Worm (Caenorhabditis elegans): Measurements from ENCODE around the gene C49C3.6.

Gene C49C3.6

DNA sequence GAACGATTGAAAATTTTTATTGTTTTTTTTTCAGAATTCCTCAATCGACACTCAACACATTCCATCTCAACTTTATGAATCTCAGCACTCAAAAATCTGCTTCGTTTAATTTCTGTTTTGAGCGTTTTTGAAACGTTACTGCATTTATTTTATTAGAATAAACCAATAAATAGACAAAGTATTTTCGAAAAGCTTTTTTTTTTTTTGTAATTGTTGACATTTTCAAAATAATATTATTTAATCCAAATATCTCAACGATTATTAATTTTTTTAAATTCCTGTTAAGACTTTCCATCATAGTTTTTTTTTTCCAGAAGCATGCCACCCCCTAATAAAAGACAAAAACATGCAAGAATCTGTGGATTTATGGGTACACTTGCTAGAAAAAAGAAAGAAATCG is 934 bp downstream of the C49C3.6 start, which contains the start of gene C49C3.7:
TSS of gene C49C3.7 (plus strand) at position 301 of the 400 bp plus-strand sequence.
- no peak for TF ChIP-seq unc-62 (GFP tag; optimal IDR thresholded peaks at IDR 0.05)

DNA sequence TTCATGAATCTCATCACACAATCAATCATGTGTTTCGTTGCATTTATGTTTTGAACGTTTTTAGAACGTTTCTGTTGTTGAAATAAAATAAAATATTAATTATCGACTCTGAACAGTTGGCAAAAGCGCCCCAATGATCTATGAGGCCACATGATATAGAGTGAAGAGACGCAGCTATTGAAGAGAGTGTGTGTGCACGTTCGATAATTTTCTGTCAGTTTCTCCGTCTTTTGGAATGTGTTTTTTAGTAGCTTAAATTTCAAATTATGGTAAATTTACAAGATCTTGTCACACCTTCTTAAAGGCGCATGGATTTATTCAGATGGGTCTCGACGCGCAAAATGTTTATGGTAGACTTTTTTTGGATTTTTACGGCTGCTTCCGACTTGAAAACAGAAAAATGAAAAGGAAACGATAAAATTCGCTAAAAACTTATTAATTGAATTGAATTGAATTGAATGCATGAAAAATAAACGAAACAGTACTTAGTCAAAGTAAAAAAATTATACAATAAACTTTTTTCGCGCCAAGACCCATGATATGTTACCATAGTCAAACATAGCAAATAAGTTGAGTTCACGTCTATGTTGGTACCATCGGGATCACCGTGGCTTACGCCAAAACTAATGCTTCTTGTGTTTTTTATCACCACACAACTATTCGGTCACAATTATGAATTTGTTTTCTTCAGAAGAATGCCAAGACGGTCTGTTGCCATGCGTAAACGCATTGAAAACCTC is 2.4 kb downstream of the C49C3.6 start, which contains the start of gene C49C3.15:
TSS of gene C49C3.15 (plus strand) at position 690 of the 740 bp plus-strand sequence.
- no peak for TF ChIP-seq unc-62 (GFP tag; optimal IDR thresholded peaks at IDR 0.05)

DNA sequence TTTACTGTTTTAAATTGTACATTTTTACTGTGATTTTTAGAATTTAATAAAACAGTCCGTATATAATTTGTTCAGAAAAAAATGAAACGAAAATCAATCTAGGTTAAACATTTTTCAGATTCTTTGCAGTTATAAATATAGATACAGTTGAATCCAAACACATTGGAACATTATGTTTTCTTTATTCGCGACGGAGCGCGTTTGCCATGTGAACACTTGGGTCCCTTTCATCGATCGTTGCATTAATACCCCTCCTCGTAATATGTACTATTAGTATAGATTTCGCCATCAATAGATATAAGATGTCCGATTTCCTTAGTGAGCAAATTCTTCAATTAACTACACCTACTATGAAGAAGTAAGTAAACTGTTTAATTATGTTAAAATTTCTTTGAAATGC is 3.7 kb downstream of the C49C3.6 start, which contains the start of gene C49C3.8:
TSS of gene C49C3.8 (plus strand) at position 173 of the 400 bp plus-strand sequence.
- TF ChIP-seq unc-62 (GFP tag; optimal IDR thresholded peaks at IDR 0.05), result no peak

DNA sequence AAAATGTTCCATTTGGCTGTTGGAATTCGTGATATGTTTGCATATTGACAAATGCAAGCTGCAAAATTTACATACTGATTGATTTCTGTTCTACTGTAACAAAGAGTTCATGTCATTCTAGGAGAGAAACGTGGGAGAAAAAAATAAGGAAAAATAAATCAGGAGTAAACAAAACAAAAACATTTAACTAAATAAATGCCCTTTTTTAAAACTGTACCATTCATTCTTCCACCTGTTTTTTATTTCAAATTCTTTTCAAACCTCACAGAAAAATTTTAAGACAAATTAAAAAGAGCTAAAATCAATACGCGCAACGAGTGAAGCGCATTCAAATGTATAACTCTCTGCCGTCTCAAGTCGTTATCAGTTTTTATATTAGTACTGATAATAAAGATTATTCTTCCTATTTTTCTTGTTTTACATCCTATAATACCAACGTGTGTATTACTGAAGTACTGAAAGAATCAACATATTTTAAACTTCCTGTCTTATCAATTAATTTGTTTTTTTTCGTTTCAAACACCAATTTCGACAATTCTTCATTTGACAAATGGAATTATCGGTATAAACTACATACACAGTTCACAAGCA is 7.7 kb downstream of the C49C3.6 start, which contains the start of gene C49C3.10:
TSS of gene C49C3.10 (minus strand) at position 51 of the 591 bp plus-strand sequence.
- TF ChIP-seq unc-62 (GFP tag; optimal IDR thresholded peaks at IDR 0.05), result no peak

DNA sequence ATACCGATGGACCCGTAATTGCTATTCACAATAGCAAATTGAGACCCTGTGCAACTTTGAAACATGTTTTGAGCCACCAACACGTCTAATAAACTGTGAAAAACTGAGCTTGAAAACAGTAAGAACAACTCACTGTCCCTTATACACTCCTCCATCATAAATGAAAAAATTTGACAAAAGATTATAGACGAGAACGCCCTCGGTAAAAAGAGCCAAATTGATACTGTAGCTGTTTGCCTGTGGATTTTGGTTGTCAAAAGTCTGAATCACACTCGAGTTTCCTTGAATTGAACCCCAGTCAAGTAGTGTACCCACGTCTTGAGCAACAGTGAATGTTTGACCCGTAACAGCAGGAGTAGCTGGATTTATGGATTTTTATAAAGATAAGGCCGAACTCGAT is 9.7 kb downstream of the C49C3.6 start:
- TF ChIP-seq unc-62 (GFP tag; optimal IDR thresholded peaks at IDR 0.05), result no peak

DNA sequence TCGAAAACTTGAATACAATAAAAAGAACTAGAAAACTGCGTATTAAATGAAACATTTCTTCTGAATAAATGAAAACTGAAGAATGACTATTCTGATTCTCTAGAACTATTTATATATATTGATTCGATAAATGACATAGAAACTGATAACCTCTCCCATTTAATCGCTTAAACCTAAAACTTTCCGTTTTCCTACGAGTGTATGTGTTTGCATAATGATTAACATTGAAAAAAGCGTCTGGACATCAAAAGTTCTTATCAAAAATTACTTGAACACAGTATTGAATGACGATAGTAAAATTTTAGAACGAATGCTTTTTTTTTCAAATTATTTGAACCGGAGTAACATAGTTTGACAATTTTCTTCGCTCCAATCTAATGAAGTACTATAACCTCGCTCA is 10.9 kb downstream of the C49C3.6 start, which contains the start of gene C49C3.9:
TSS of gene C49C3.9 (minus strand) at position 136 of the 400 bp plus-strand sequence.
- TF ChIP-seq unc-62 (GFP tag; optimal IDR thresholded peaks at IDR 0.05), result no peak

DNA sequence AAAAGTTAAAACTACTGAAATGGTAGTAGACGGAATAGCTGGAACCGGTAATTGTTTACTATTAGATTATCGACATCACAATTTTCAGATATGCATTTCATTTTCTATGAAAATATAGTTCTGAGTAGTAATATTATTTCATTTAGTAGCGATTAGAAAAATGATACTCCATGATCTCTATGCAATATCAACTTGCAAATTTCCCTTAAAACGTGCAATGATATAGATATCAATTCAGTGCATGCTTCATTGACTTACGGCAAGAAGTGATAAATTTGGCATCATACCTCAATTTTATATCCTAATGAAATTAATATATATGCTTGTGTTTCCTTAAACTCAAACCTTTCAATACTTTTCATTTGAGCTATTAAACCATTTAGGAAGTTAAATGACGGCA is 11.3 kb downstream of the C49C3.6 start, which contains the start of gene C49C3.21:
TSS of gene C49C3.21 (plus strand) at position 301 of the 400 bp plus-strand sequence.
- no peak for TF ChIP-seq unc-62 (GFP tag; optimal IDR thresholded peaks at IDR 0.05)

DNA sequence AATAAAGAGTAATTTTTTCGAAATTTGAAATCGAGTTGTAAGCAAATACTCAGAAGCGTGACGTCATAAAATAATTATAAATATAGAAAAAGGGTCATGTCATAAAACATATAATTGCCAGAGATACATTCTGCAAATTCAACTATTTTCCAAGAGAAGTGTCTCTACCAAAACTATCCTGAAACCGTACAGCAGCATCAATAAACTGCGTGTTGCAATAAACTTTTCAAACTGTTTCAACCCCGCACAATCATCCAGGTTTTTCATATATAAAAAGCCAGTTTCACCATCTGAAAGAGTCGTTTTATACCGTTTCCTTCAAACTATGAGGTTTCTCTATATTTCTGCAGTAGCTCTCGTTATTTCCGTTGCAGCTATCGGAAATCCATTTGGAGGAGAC is 12.2 kb downstream of the C49C3.6 start, which contains the start of gene C49C3.11:
TSS of gene C49C3.11 (plus strand) at position 301 of the 400 bp plus-strand sequence.
- no peak for TF ChIP-seq unc-62 (GFP tag; optimal IDR thresholded peaks at IDR 0.05)

DNA sequence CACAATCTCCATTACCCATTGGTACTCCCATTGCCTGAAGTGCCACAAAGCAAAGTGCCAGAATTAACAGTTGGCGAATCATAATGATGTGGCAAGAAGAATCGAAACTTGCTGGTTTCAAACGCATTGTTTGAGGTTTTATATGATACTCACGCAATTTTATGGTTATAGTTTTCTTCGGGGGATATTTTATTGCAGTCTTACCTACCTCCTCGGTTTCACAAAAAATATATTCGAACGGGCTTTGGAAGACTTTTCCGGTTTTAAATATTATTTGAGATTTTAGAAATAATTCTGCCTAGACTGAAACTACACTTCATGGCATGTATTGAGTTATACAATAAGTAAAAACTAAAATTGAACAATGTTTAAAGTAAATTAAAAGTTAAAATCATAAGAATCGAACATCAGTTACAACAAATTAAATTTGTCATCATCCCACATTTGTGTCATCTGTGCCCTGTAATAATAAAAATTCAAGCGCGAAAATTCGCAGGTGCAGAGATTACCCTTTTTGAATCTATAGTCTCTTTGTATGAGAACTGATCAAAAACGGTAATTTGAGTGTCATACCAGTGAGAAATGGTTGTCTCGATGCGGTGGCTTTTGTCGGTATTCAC is 15.4 kb downstream of the C49C3.6 start, which contains the start of the genes clec-197 and clec-198:
TSS of gene clec-197 (minus strand) at position 101 of the 620 bp plus-strand sequence.
TSS of gene clec-198 (plus strand) at position 570 of the 620 bp plus-strand sequence.
- TF ChIP-seq unc-62 (GFP tag; optimal IDR thresholded peaks at IDR 0.05), result no peak

DNA sequence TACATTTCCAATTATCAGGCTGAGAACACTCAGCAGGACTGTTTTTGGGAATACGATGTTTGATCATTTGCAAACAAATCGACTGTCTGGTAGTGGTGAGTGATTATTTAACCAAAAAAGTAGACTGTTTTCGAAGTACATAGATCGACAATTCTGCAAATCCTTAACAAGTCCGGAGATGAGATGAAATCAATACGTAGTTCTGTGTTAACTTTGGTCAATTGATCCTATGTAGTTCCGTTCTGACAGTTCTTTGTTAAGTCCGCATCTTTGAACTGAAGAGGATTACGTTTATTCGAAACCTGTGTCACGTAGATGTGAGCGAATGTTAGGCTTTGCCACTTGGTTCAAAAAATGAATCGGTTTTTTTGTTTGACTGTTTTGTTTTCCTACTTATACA is 20.3 kb downstream of the C49C3.6 start, which contains the start of gene clec-199:
TSS of gene clec-199 (plus strand) at position 301 of the 400 bp plus-strand sequence.
- no peak for TF ChIP-seq unc-62 (GFP tag; optimal IDR thresholded peaks at IDR 0.05)

DNA sequence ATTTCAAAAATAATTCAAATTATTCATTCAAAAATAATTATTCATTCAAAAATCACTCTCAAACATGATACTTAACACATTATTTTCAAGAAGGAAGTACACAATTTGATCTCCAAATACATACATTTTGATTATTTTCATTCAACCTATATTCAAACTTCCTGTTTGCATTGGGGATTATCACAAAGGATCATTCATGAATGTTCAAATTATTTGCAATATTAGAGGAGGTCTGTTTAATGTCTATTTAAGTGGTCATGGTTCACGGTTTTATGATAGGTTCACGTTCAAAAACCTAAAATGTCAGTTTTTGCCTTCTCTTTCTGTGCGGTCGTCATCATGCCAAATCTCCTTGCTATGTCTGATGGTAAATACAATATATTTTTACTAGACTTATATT is 29.8 kb downstream of the C49C3.6 start, which contains the start of gene clec-202:
TSS of gene clec-202 (plus strand) at position 301 of the 400 bp plus-strand sequence.
- no peak for TF ChIP-seq unc-62 (GFP tag; optimal IDR thresholded peaks at IDR 0.05)

DNA sequence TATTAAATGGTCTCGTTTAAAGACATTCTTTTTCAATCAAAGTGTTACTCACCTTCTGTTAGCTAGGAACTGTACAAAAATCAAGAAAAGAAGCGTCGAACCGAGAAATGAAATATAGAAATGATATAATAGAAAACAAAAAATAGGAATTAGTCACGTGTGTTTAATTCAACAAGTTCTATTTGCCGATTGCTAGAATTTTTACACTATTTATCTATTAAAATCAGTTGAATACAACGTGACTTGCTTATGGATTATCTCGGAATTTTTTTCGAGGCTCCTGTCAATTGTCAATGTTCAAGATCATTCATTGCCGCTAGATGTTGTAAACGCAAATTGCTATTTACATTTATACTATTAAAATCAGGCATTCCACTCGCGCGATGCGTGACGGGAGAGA is 36.0 kb downstream of the C49C3.6 start, which contains the start of gene zipt-17:
TSS of gene zipt-17 (minus strand) at position 101 of the 400 bp plus-strand sequence.
- no peak for TF ChIP-seq unc-62 (GFP tag; optimal IDR thresholded peaks at IDR 0.05)

DNA sequence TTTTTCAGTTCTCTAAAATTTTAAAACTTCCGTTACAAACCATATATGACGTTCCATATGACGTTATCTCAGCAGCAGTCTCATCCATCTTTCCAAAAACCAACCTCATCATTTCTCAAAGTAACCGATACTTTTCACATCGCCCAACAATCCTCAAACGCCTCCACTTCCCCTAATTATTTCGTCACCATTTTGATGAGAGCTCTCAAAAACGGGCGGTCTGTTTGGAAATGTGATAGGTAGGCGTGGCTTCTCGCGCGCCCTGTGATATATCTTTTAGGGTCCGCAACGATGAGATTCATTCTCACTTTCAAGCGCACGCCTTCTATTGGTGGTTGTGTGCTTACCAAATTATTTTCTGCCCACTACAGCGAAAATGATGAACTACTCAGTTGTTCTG is 37.0 kb downstream of the C49C3.6 start, which contains the start of gene trh-1:
TSS of gene trh-1 (plus strand) at position 301 of the 400 bp plus-strand sequence.
- no peak for TF ChIP-seq unc-62 (GFP tag; optimal IDR thresholded peaks at IDR 0.05)

DNA sequence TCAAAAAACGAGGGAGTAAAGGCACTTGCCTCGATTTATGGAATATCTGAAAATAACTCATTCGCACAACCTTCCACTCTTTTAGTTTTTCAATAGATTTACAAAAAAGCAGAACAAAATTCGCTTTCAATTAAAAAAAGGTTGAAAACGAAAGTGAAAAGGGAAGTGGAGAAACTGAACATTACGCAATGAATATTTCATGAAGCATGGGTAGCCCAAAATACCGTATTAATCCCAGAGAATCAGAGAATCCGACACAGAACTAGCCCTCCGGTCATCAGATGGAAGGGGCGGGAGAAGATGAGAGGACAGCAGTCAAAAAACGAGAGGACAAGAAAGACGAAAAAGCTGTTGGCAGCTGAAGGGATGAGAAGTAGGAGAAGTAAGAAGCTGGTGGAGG is 40.1 kb downstream of the C49C3.6 start, which contains the start of gene C30H6.5:
TSS of gene C30H6.5 (plus strand) at position 301 of the 400 bp plus-strand sequence.
- TF ChIP-seq unc-62 (GFP tag; optimal IDR thresholded peaks at IDR 0.05), result no peak

DNA sequence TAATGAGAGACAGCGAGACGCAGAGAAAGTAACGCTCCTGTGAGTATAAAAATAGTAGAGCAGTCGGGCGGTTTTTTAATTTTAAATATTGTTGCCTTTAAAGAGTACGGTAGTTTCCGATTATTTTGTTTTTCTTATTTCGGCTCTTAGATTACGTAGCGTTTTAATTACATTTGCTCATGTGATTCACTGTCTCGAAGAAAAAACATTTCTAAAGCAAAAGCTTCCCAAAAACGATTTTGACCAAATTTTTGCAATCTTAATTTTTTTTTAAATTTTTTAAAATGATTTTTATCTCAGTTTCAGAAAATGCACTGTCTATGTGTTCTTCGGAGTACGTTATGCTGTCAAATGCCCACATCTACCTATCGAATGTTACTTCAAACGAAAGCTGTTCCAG is 44.8 kb downstream of the C49C3.6 start, which contains the start of gene haf-1:
TSS of gene haf-1 (plus strand) at position 301 of the 400 bp plus-strand sequence.
- no peak for TF ChIP-seq unc-62 (GFP tag; optimal IDR thresholded peaks at IDR 0.05)
